Worm (Caenorhabditis elegans) whole organism, mixed stage, embryonic: Measurements from ENCODE around the gene srw-7.

ENCODE experiments used
- M03D4.4 ChIP-seq: sonication (generic microtip); optimal IDR thresholded peaks from 2 replicates; lab custom pipeline; 2017; ENCODE audit warnings: mild to moderate bottlenecking, missing genetic modification characterization, missing compliant biosample characterization
- bed-3 ChIP-seq: fragments of 200-800 bp; sonication (Bioruptor generic); optimal IDR thresholded peaks from 3 replicates; lab custom pipeline; 2018; ENCODE audit warnings: mild to moderate bottlenecking, missing genetic modification characterization, moderate library complexity, missing compliant biosample characterization
- ceh-39 ChIP-seq: fragments of 150-350 bp; optimal IDR thresholded peaks from 2 replicates; lab custom pipeline; 2014; ENCODE audit warnings: missing biosample characterization, missing genetic modification characterization
- ceh-43 ChIP-seq: fragments of 200-800 bp; sonication (Bioruptor generic); optimal IDR thresholded peaks from 2 replicates; lab custom pipeline; 2018; ENCODE audit warnings: mild to moderate bottlenecking, missing genetic modification characterization, moderate library complexity, missing compliant biosample characterization
- ceh-83 ChIP-seq: fragments of 200-800 bp; sonication (Bioruptor generic); optimal IDR thresholded peaks from 2 replicates; lab custom pipeline; 2018; ENCODE audit warnings: mild to moderate bottlenecking, missing genetic modification characterization, missing compliant biosample characterization
- ces-1 ChIP-seq: fragments of 150-350 bp; optimal IDR thresholded peaks from 2 replicates; lab custom pipeline; 2014; ENCODE audit warnings: missing biosample characterization, missing genetic modification reagents, missing genetic modification characterization
- cnd-1 ChIP-seq: fragments of 200-800 bp; sonication (Bioruptor generic); optimal IDR thresholded peaks from 2 replicates; lab custom pipeline; 2018; ENCODE audit warnings: mild to moderate bottlenecking, missing genetic modification characterization, missing compliant biosample characterization
- drap-1 ChIP-seq: fragments of 200-800 bp; sonication (Bioruptor generic); optimal IDR thresholded peaks from 3 replicates; lab custom pipeline; 2018; ENCODE audit warnings: mild to moderate bottlenecking, missing genetic modification characterization, missing compliant biosample characterization
- elt-1 ChIP-seq: sonication (generic microtip); optimal IDR thresholded peaks from 2 replicates; lab custom pipeline; 2017; ENCODE audit warnings: missing genetic modification characterization, mild to moderate bottlenecking, missing compliant biosample characterization, antibody characterized with exemption, moderate library complexity, borderline replicate concordance; ENCODE audit not compliant: insufficient read depth
- elt-3 ChIP-seq: fragments of 150-350 bp; optimal IDR thresholded peaks from 2 replicates; lab custom pipeline; 2014; ENCODE audit warnings: missing biosample characterization, missing genetic modification characterization
- flh-1 ChIP-seq: fragments of 200-800 bp; sonication (Bioruptor generic); optimal IDR thresholded peaks from 2 replicates; lab custom pipeline; 2018; ENCODE audit warnings: mild to moderate bottlenecking, missing genetic modification characterization, moderate library complexity, missing compliant biosample characterization
- ham-2 ChIP-seq: fragments of 200-800 bp; sonication (Bioruptor generic); optimal IDR thresholded peaks from 2 replicates; lab custom pipeline; 2018; ENCODE audit warnings: mild to moderate bottlenecking, missing genetic modification characterization, missing compliant biosample characterization
- hlh-1 ChIP-seq: fragments of 150-350 bp; optimal IDR thresholded peaks from 2 replicates; lab custom pipeline; 2014; ENCODE audit warnings: missing biosample characterization, missing genetic modification reagents, missing genetic modification characterization
- lin-32 ChIP-seq: fragments of 200-800 bp; sonication (Bioruptor generic); optimal IDR thresholded peaks from 2 replicates; lab custom pipeline; 2018; ENCODE audit warnings: mild to moderate bottlenecking, missing genetic modification characterization, missing compliant biosample characterization
- lsy-2 ChIP-seq: fragments of 150-350 bp; optimal IDR thresholded peaks from 2 replicates; lab custom pipeline; 2014; ENCODE audit warnings: missing biosample characterization, missing genetic modification characterization
- mls-2 ChIP-seq: sonication (generic microtip); optimal IDR thresholded peaks from 2 replicates; lab custom pipeline; 2016; ENCODE audit warnings: mild to moderate bottlenecking, missing genetic modification characterization, moderate library complexity, missing compliant biosample characterization
- nhr-12 ChIP-seq: fragments of 150-350 bp; optimal IDR thresholded peaks from 2 replicates; lab custom pipeline; 2014; ENCODE audit warnings: missing biosample characterization, missing genetic modification characterization
- nhr-2 ChIP-seq: fragments of 150-350 bp; optimal IDR thresholded peaks from 2 replicates; lab custom pipeline; 2014; ENCODE audit warnings: missing biosample characterization, missing genetic modification characterization
- nhr-237 ChIP-seq: fragments of 150-350 bp; optimal IDR thresholded peaks from 2 replicates; lab custom pipeline; 2014; ENCODE audit warnings: missing biosample characterization, missing genetic modification characterization
- nhr-28 ChIP-seq: fragments of 150-350 bp; optimal IDR thresholded peaks from 2 replicates; lab custom pipeline; 2014; ENCODE audit warnings: missing biosample characterization, missing genetic modification characterization
- nhr-76 ChIP-seq: sonication (generic microtip); optimal IDR thresholded peaks from 2 replicates; lab custom pipeline; 2017; ENCODE audit warnings: missing biosample characterization, missing genetic modification characterization
- pha-4 ChIP-seq: fragments of 150-350 bp; optimal IDR thresholded peaks from 2 replicates; lab custom pipeline; 2018; ENCODE audit warnings: missing biosample characterization, missing genetic modification reagents, missing genetic modification characterization
- sem-2 ChIP-seq: fragments of 200-800 bp; sonication (Bioruptor generic); optimal IDR thresholded peaks from 2 replicates; lab custom pipeline; 2018; ENCODE audit warnings: mild to moderate bottlenecking, missing genetic modification characterization, missing compliant biosample characterization
- snpc-4 ChIP-seq: fragments of 150-350 bp; optimal IDR thresholded peaks from 2 replicates; lab custom pipeline; 2014; ENCODE audit warnings: missing biosample characterization, missing genetic modification characterization
- tbx-8 ChIP-seq: fragments of 200-800 bp; sonication (Bioruptor generic); optimal IDR thresholded peaks from 2 replicates; lab custom pipeline; 2018; ENCODE audit warnings: mild to moderate bottlenecking, missing genetic modification characterization, moderate library complexity, missing compliant biosample characterization
- unc-120 ChIP-seq: sonication (generic microtip); optimal IDR thresholded peaks from 2 replicates; lab custom pipeline; 2017; ENCODE audit warnings: missing genetic modification characterization, missing compliant biosample characterization; ENCODE audit not compliant: poor library complexity, severe bottlenecking
- unc-62 ChIP-seq: fragments of 150-350 bp; optimal IDR thresholded peaks from 2 replicates; lab custom pipeline; 2014; ENCODE audit warnings: missing biosample characterization, missing genetic modification reagents, missing genetic modification characterization
- zip-8 ChIP-seq: fragments of 150-350 bp; optimal IDR thresholded peaks from 2 replicates; lab custom pipeline; 2014; ENCODE audit warnings: missing biosample characterization, missing genetic modification characterization
- ztf-11 ChIP-seq: fragments of 150-350 bp; optimal IDR thresholded peaks from 2 replicates; lab custom pipeline; 2014; ENCODE audit warnings: missing biosample characterization, missing genetic modification characterization

srw-7 gene

DNA sequence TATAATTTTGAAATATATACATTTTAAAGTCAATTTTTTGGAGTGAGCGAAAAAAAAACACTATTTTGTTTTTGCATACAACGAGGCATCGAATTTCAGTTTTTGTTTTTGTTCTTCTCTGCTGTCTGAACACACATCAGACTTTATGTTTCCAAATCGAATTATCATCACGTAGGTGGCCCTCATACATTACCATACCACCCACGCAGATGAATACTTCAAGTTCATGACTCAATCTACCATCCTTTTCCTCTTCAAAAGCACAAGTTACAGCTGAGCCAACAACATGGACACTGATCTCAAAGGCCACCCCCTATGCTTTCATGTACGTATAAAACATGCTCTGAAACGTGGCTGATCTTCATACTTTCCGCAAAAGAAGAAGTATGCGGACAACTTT, 16.3 kb upstream of the srw-7 start, which contains the start of gene R08F11.7:
Gene R08F11.7 (plus strand): TSS at position 301 of the 400 bp plus-strand sequence.
- no peak for TF ChIP-seq nhr-237 (tag; lab: Kevin White, UChicago)
- TF ChIP-seq pha-4 (tag; lab: Kevin White, UChicago), result no peak
- no peak for TF ChIP-seq bed-3
- TF ChIP-seq hlh-1 (tag; lab: Kevin White, UChicago), result no peak
- TF ChIP-seq flh-1 (GFP tag; lab: Kevin White, UChicago), result no peak
- no peak for TF ChIP-seq lin-32
- no peak for TF ChIP-seq unc-62 (GFP tag; lab: Kevin White, UChicago)
- no peak for TF ChIP-seq nhr-28 (tag; lab: Kevin White, UChicago)
- TF ChIP-seq, all 35 proteins: peak for 0

DNA sequence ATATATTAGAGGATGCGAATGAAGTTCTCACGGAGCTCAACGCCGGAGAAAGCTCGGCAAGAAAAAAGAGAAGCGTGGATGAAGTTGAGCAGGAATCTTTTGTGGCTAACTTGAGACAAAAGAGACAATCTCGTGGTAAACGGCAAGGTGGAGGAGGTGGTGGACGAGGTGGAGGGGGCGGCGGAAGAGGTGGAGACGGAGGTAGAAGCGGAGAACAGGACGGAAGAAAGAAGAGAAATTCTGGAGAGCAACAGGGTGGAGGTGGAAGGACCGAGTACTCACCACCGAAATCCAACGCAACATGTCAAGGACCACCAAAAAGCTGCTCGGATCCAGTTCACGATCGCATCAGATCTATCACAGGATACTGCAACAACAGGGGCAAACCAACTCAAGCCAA, 15.6 kb upstream of the srw-7 start:
- no peak for TF ChIP-seq drap-1 (GFP tag; lab: Kevin White, UChicago)
- TF ChIP-seq ceh-43 (GFP tag; lab: Kevin White, UChicago), result no peak
- TF ChIP-seq nhr-76 (tag; lab: Kevin White, UChicago), result no peak
- TF ChIP-seq ces-1, result no peak
- TF ChIP-seq zip-8 (tag; lab: Kevin White, UChicago), result no peak
- no peak for TF ChIP-seq mls-2 (tag; lab: Kevin White, UChicago)
- no peak for TF ChIP-seq nhr-12 (tag; lab: Kevin White, UChicago)
- no peak for TF ChIP-seq bed-3
- no peak for TF ChIP-seq tbx-8
- no peak for TF ChIP-seq ceh-39 (tag; lab: Kevin White, UChicago)
- TF ChIP-seq ceh-83, result no peak
- TF ChIP-seq elt-3 (tag; lab: Kevin White, UChicago), result no peak
- TF ChIP-seq M03D4.4 (tag; lab: Kevin White, UChicago), result no peak
- TF ChIP-seq ztf-11 (tag; lab: Kevin White, UChicago), result no peak
- no peak for TF ChIP-seq flh-1 (GFP tag; lab: Kevin White, UChicago)
- TF ChIP-seq nhr-2 (tag; lab: Kevin White, UChicago), result no peak
- no peak for TF ChIP-seq unc-120 (tag; lab: Kevin White, UChicago)

DNA sequence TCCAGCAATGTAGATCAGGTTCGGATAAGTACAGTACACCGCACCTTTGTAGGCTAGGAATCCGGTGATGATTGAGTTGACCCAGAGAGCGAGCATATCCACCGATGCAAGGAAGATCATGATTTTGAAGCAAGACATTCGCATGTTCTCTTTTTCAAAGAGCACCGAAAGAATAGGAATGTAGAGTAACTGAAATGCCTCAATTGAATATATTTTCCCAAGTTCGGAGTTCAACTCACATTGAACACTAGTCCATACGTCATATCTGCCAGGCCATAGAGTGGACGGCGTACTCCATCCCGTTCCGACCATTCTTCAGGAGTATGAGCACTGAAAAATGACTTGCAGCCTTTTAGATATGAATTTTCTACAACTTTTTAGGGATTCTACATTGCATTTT, 6.3 kb upstream of the srw-7 start:
- TF ChIP-seq nhr-2 (tag; lab: Kevin White, UChicago), result no peak
- no peak for TF ChIP-seq pha-4 (tag; lab: Kevin White, UChicago)
- TF ChIP-seq unc-62 (GFP tag; lab: Kevin White, UChicago), result no peak
- TF ChIP-seq drap-1 (GFP tag; lab: Kevin White, UChicago), result no peak
- no peak for TF ChIP-seq hlh-1 (tag; lab: Kevin White, UChicago)
- TF ChIP-seq M03D4.4 (tag; lab: Kevin White, UChicago), result no peak
- TF ChIP-seq zip-8 (tag; lab: Kevin White, UChicago), result no peak
- TF ChIP-seq snpc-4 (tag; lab: Kevin White, UChicago), result no peak
- no peak for TF ChIP-seq nhr-12 (tag; lab: Kevin White, UChicago)
- no peak for TF ChIP-seq sem-2
- TF ChIP-seq nhr-237 (tag; lab: Kevin White, UChicago), result no peak
- TF ChIP-seq lin-32, result no peak
- no peak for TF ChIP-seq tbx-8
- no peak for TF ChIP-seq nhr-28 (tag; lab: Kevin White, UChicago)
- TF ChIP-seq lsy-2 (tag; lab: Kevin White, UChicago), result no peak
- no peak for TF ChIP-seq cnd-1 (tag; lab: Kevin White, UChicago)
- no peak for TF ChIP-seq elt-1 (tag; lab: Kevin White, UChicago)
- no peak for TF ChIP-seq ceh-39 (tag; lab: Kevin White, UChicago)
- no peak for TF ChIP-seq mls-2 (tag; lab: Kevin White, UChicago)
- no peak for TF ChIP-seq bed-3

DNA sequence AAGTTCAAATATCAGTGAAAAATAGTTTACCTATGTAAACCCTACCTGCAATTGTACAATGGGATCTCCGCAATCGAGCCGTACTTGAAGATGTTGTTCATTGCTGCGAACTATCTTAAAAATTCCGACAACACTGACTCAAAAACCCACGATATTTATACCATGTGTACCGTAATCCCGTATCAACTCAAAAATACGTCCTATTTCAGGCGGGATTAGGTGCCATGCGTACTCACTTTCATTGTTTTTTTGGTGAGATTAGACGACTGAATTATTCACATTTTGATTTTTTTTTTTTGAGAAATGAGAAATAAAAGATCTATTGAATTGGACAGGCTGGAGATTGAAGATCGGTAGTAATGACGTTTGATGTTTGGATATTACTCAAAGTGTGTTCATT, 5.7 kb upstream of the srw-7 start, which contains the start of gene srt-30:
Gene srt-30 (minus strand): TSS at position 101 of the 400 bp plus-strand sequence.
- no peak for TF ChIP-seq snpc-4 (tag; lab: Kevin White, UChicago)
- no peak for TF ChIP-seq drap-1 (GFP tag; lab: Kevin White, UChicago)
- no peak for TF ChIP-seq nhr-76 (tag; lab: Kevin White, UChicago)
- no peak for TF ChIP-seq ceh-83
- TF ChIP-seq lsy-2 (tag; lab: Kevin White, UChicago), result no peak
- TF ChIP-seq cnd-1 (tag; lab: Kevin White, UChicago), result no peak
- no peak for TF ChIP-seq nhr-2 (tag; lab: Kevin White, UChicago)
- no peak for TF ChIP-seq nhr-28 (tag; lab: Kevin White, UChicago)
- no peak for TF ChIP-seq nhr-12 (tag; lab: Kevin White, UChicago)
- no peak for TF ChIP-seq pha-4 (tag; lab: Kevin White, UChicago)
- TF ChIP-seq tbx-8, result no peak
- no peak for TF ChIP-seq ztf-11 (tag; lab: Kevin White, UChicago)
- TF ChIP-seq ham-2 (GFP tag; lab: Kevin White, UChicago), result no peak
